Worm (Caenorhabditis elegans) whole organism, young adult: ENCODE results near the gene hnd-1.

Experiments
- B0035.1 ChIP-seq: sonication (generic microtip); optimal IDR thresholded peaks from 2 replicates; lab custom pipeline; 2016; ENCODE audit warnings: missing genetic modification characterization, mild to moderate bottlenecking, missing compliant biosample characterization, missing genotype, missing genetic modification reagents
- C06A6.2 ChIP-seq: fragments of 200-800 bp; sonication (Bioruptor generic); conservative IDR thresholded peaks from 2 replicates; pipeline ENCODE4 v1.3.6; 2022; ENCODE audit warnings: missing genetic modification characterization, missing compliant biosample characterization
- F23B12.7 ChIP-seq: sonication (generic microtip); optimal IDR thresholded peaks from 2 replicates; lab custom pipeline; 2017; ENCODE audit warnings: missing genetic modification characterization, mild to moderate bottlenecking, missing compliant biosample characterization, antibody characterized with exemption, moderate library complexity; ENCODE audit not compliant: insufficient read depth
- F37B4.10 ChIP-seq: fragments of 200-800 bp; sonication (Bioruptor generic); IDR thresholded peaks from 2 replicates; pipeline ENCODE4 v1.3.6; 2022; ENCODE audit warnings: missing genetic modification characterization, missing compliant biosample characterization
- F57C9.4 ChIP-seq: sonication (generic microtip); optimal IDR thresholded peaks from 2 replicates; lab custom pipeline; 2017; ENCODE audit warnings: mild to moderate bottlenecking, missing genetic modification characterization, missing compliant biosample characterization
- Y56A3A.18 ChIP-seq: fragments of 200-800 bp; sonication (Bioruptor generic); IDR thresholded peaks from 2 replicates; pipeline ENCODE4 v1.3.6; 2022; ENCODE audit warnings: missing genetic modification reagents, missing genetic modification characterization, missing compliant biosample characterization
- ama-1 ChIP-seq, 3 experiments: fragments of 150-350 bp in 1 of 3; sonication (generic microtip) in 2 of 3; optimal IDR thresholded peaks; 2 replicates each; lab custom pipeline; 2014 to 2018; ENCODE audit warnings: missing biosample characterization in 2 of 3, missing genetic modification characterization in 2 of 3, missing genetic modification reagents in 2 of 3
- athp-1 ChIP-seq: sonication (generic microtip); optimal IDR thresholded peaks from 2 replicates; lab custom pipeline; 2017; ENCODE audit warnings: mild to moderate bottlenecking, missing genetic modification characterization, missing compliant biosample characterization
- ccch-3 ChIP-seq: fragments of 200-800 bp; sonication (Bioruptor generic); optimal IDR thresholded peaks from 2 replicates; lab custom pipeline; 2018; ENCODE audit warnings: mild to moderate bottlenecking, missing genetic modification characterization, missing compliant biosample characterization
- ceh-27 ChIP-seq: fragments of 200-800 bp; sonication (Bioruptor generic); optimal IDR thresholded peaks from 2 replicates; lab custom pipeline; 2018; ENCODE audit warnings: mild to moderate bottlenecking, missing genetic modification characterization, moderate library complexity, missing compliant biosample characterization
- ceh-58 ChIP-seq: fragments of 200-800 bp; sonication (Bioruptor generic); IDR thresholded peaks from 2 replicates; pipeline ENCODE4 v1.3.6; 2022; ENCODE audit warnings: missing genetic modification characterization, missing compliant biosample characterization
- die-1 ChIP-seq: sonication (generic microtip); optimal IDR thresholded peaks from 2 replicates; lab custom pipeline; 2016; ENCODE audit warnings: missing genotype, mild to moderate bottlenecking, missing genetic modification characterization, missing compliant biosample characterization
- dox-1 ChIP-seq: fragments of 200-800 bp; sonication (Bioruptor generic); IDR thresholded peaks from 2 replicates; pipeline ENCODE4 v1.3.6; 2022; ENCODE audit warnings: missing genetic modification reagents, missing genetic modification characterization, missing compliant biosample characterization
- dpl-1 ChIP-seq: fragments of 150-350 bp; optimal IDR thresholded peaks from 2 replicates; lab custom pipeline; 2014; ENCODE audit warnings: missing biosample characterization, missing genetic modification reagents, missing genetic modification characterization
- egrh-3 ChIP-seq: fragments of 200-800 bp; sonication (Bioruptor generic); IDR thresholded peaks from 2 replicates; pipeline ENCODE4 v1.3.6; 2022; ENCODE audit warnings: missing genetic modification reagents, missing genetic modification characterization, missing compliant biosample characterization
- gei-17 ChIP-seq: fragments of 200-800 bp; sonication (Bioruptor generic); optimal IDR thresholded peaks from 2 replicates; lab custom pipeline; 2018; ENCODE audit warnings: mild to moderate bottlenecking, missing genetic modification characterization, missing compliant biosample characterization
- hsf-1 ChIP-seq: fragments of 200-800 bp; sonication (Bioruptor generic); IDR thresholded peaks from 2 replicates; pipeline ENCODE4 v1.3.6; 2022; ENCODE audit warnings: missing genetic modification reagents, missing genetic modification characterization, missing compliant biosample characterization
- lag-1 ChIP-seq: fragments of 200-800 bp; sonication (Bioruptor generic); IDR thresholded peaks from 2 replicates; pipeline ENCODE4 v1.3.6; 2022; ENCODE audit warnings: missing genetic modification reagents, missing genetic modification characterization, missing compliant biosample characterization
- lin-40 ChIP-seq: sonication (generic microtip); optimal IDR thresholded peaks from 2 replicates; lab custom pipeline; 2016; ENCODE audit warnings: missing genetic modification characterization, mild to moderate bottlenecking, missing compliant biosample characterization, missing genotype, missing genetic modification reagents
- lsl-1 ChIP-seq: fragments of 200-800 bp; sonication (Bioruptor generic); optimal IDR thresholded peaks from 2 replicates; lab custom pipeline; 2018; ENCODE audit warnings: mild to moderate bottlenecking, missing genetic modification characterization, moderate library complexity, missing compliant biosample characterization
- mcd-1 ChIP-seq: fragments of 200-800 bp; sonication (Bioruptor generic); IDR thresholded peaks from 2 replicates; pipeline ENCODE4 v1.3.6; 2022; ENCODE audit warnings: missing genetic modification reagents, missing genetic modification characterization, missing compliant biosample characterization
- nhr-120 ChIP-seq: fragments of 200-800 bp; sonication (Bioruptor generic); IDR thresholded peaks from 2 replicates; pipeline ENCODE4 v1.3.6; 2022; ENCODE audit warnings: missing genetic modification characterization, missing compliant biosample characterization
- nhr-80 ChIP-seq: sonication (generic microtip); optimal IDR thresholded peaks from 2 replicates; lab custom pipeline; 2016; ENCODE audit warnings: missing genetic modification characterization, missing compliant biosample characterization
- nhr-90 ChIP-seq: sonication (generic microtip); optimal IDR thresholded peaks from 2 replicates; lab custom pipeline; 2016; ENCODE audit warnings: missing genotype, mild to moderate bottlenecking, missing genetic modification characterization, missing compliant biosample characterization
- repo-1 ChIP-seq: sonication (generic microtip); optimal IDR thresholded peaks from 2 replicates; lab custom pipeline; 2017; ENCODE audit warnings: mild to moderate bottlenecking, missing genetic modification characterization, missing compliant biosample characterization
- sea-2 ChIP-seq: fragments of 200-800 bp; sonication (Bioruptor generic); IDR thresholded peaks from 2 replicates; pipeline ENCODE4 v1.3.6; 2022; ENCODE audit warnings: missing genetic modification characterization, missing compliant biosample characterization
- tbp1 ChIP-seq: fragments of 200-800 bp; sonication (Bioruptor generic); optimal IDR thresholded peaks from 2 replicates; lab custom pipeline; 2018; ENCODE audit warnings: mild to moderate bottlenecking, missing genetic modification characterization, missing compliant biosample characterization
- unc-130 ChIP-seq: sonication (generic microtip); optimal IDR thresholded peaks from 2 replicates; lab custom pipeline; 2016; ENCODE audit warnings: missing genetic modification reagents, missing genetic modification characterization, missing compliant biosample characterization
- unc-62 ChIP-seq: fragments of 150-350 bp; optimal IDR thresholded peaks from 2 replicates; lab custom pipeline; 2014; ENCODE audit warnings: missing biosample characterization, missing genetic modification reagents, missing genetic modification characterization
- zfh-2 ChIP-seq: fragments of 200-800 bp; sonication (Bioruptor generic); conservative IDR thresholded peaks from 2 replicates; pipeline ENCODE4 v1.3.6; 2022; ENCODE audit warnings: missing genetic modification reagents, missing genetic modification characterization, missing compliant biosample characterization
- ztf-26 ChIP-seq: sonication (generic microtip); optimal IDR thresholded peaks from 2 replicates; lab custom pipeline; 2017; ENCODE audit warnings: missing genetic modification characterization, missing compliant biosample characterization

The hnd-1 gene

ce11 chrX:11712230-11712853 is 28.0 kb downstream of the hnd-1 start, which contains the start of gene col-180 (continued):
- TF ChIP-seq hsf-1 (GFP tag; lab: Robert Waterston, UW): no peak

ce11 chrX:11716463-11716960 is 32.2 kb downstream of the hnd-1 start, which contains the start of gene C44C10.9:
Gene C44C10.9, minus strand, starts transcription at chrX:11716513.
- TF ChIP-seq dox-1 (GFP tag; lab: Robert Waterston, UW) (no peak), lin-40 (tag; lab: Kevin White, UChicago) (no peak), Y56A3A.18 (GFP tag; lab: Robert Waterston, UW) (no peak), zfh-2 (GFP tag; lab: Robert Waterston, UW) (no peak), lsl-1 (GFP tag; lab: Kevin White, UChicago) (no peak), ztf-26 (tag; lab: Kevin White, UChicago) (no peak), mcd-1 (GFP tag; lab: Robert Waterston, UW) (no peak), dpl-1 (GFP tag; lab: Kevin White, UChicago) (no peak), egrh-3 (GFP tag; lab: Robert Waterston, UW) (no peak), unc-62 (no peak), tbp1 (no peak), lag-1 (GFP tag; lab: Robert Waterston, UW) (no peak), ama-1 (optimal IDR thresholded peaks at IDR 0.05; lab: Kevin White, UChicago) (no peak), ama-1 (GFP tag; optimal IDR thresholded peaks at IDR 0.05; lab: Kevin White, UChicago) (no peak), athp-1 (tag; lab: Kevin White, UChicago) (no peak), repo-1 (tag; lab: Kevin White, UChicago) (no peak)

DNA sequence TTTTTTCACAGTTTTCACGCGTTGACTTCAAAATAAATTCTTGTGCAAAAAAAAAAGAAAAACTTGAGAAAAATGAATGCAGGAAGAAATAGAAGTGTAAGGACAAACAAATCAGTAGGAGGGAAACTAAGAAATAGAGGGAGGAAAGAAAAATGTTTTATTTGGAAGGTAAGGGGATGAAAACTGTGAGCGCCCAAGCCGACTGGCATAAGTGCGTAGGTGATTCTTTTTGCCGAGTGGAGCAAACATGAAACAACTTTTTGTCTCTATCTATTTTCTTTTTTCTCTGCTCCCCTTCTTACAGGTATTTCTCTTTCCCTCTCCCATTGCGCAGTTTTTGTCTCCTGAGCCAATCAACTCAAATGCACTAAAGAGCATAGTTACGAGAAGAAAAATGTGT is 34.4 kb downstream of the hnd-1 start:
- no peak for TF ChIP-seq F37B4.10 (GFP tag; lab: Robert Waterston, UW)

DNA sequence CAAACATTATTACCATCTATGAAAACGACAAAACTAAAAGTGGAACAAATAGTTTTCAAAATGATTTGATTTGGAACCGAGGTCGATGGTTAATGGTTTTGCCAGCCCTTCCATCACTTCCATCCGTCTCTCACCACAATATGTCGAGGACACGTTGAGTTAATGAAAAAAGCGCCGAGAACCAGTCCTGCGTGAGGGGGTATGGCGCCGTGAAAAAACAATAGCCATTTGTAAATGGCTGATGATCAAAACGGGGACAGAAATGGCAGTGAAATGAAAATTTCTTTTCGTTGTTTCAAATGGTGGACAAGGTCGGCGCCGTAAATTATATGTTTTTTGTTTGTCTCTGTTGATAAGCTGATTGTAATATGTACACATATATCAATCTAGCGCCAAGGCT is 35.7 kb downstream of the hnd-1 start:
- no peak for TF ChIP-seq F57C9.4
- TF ChIP-seq nhr-90 (tag; lab: Kevin White, UChicago): no peak
- TF ChIP-seq unc-130 (GFP tag; lab: Kevin White, UChicago): no peak
- TF ChIP-seq nhr-80 (tag; lab: Kevin White, UChicago): peak; percentile 5

DNA sequence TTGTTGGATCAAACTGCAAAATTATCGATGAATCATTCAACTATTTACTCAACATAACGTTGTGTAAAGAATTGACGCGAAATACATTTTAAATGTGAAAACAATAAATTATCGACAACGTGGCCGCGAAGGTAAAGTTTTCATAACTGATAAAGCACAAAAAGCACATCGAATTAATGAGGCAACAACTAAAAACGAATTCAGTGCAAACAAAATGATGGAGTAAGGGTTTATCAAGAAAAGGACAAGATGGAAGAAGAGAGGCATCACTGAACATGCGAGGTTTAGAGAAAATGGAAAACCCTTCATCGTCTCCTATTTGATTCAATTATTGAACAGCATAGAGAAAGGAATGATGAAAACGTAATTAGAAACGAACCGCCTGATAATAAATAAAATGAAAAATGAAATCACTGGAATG is 39.4 kb downstream of the hnd-1 start, which contains the start of gene D1053.4:
TSS of gene D1053.4 (minus strand) at position 20 of the 421 bp plus-strand sequence.
- TF ChIP-seq B0035.1: no peak
- TF ChIP-seq nhr-80 (tag; lab: Kevin White, UChicago): peak; percentile 81

DNA sequence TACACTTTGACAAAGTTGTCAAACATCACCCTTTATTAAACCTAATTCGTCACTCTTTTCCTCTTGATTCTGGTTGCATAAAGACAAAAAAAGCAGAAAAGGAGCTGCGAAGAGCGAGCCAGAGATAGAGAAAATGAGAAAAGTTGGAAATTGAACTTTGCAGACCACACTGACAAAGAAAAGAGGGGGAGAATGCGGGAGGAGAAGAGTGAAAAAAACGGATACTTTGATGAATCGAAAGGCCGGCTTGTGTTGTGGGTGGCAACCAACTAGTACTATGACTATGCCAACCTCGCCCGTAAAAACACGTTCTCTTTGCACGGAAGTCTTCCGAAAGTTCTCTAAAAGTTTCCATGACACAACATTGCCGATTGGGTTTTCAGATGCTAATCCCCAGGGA is 41.3 kb downstream of the hnd-1 start:
- TF ChIP-seq ccch-3 (GFP tag; lab: Kevin White, UChicago) (no peak), ceh-58 (GFP tag; lab: Robert Waterston, UW) (no peak), nhr-120 (GFP tag; lab: Robert Waterston, UW) (no peak), C06A6.2 (GFP tag; lab: Robert Waterston, UW) (no peak), F23B12.7 (tag; lab: Kevin White, UChicago) (no peak), ceh-27 (GFP tag; lab: Kevin White, UChicago) (no peak), unc-62 (no peak), Y56A3A.18 (GFP tag; lab: Robert Waterston, UW) (no peak), gei-17 (GFP tag; lab: Kevin White, UChicago) (no peak), egrh-3 (GFP tag; lab: Robert Waterston, UW) (no peak), die-1 (tag; lab: Kevin White, UChicago) (no peak), sea-2 (no peak)
